Fruit fly (Drosophila melanogaster): ENCODE results near the gene CG31115.

The CG31115 gene

dm6 chr3R:25077280-25077820, 40.6 kb downstream of the CG31115 start:
- TF ChIP-seq Oaz (GFP tag; IDR thresholded peaks at IDR 0.05): no peak
- TF ChIP-seq CG30431 (GFP tag; optimal IDR thresholded peaks at IDR 0.05): no peak
- TF ChIP-seq tll (GFP tag; optimal IDR thresholded peaks at IDR 0.05): peak in 1 of 2 experiments; percentile 89
- TF ChIP-seq D (optimal IDR thresholded peaks at IDR 0.05): peak; percentile 16
- TF ChIP-seq D (GFP tag; optimal IDR thresholded peaks at IDR 0.05): no peak
- peak; percentile 8 for TF ChIP-seq sens (GFP tag)
- peak; percentile 85; the same call in 2 of the 3 replicates for TF ChIP-seq CG2199 (GFP tag; IDR thresholded peaks at IDR 0.05)
- no peak for TF ChIP-seq Sox100B (GFP tag; optimal IDR thresholded peaks at IDR 0.05)
- TF ChIP-seq CG1024 (GFP tag; IDR thresholded peaks at IDR 0.05): no peak
- TF ChIP-seq vvl (GFP tag; IDR thresholded peaks at IDR 0.05): no peak
- TF ChIP-seq ac (GFP tag; optimal IDR thresholded peaks at IDR 0.05): peak; percentile 8
- no peak for TF ChIP-seq CG9817 (tag; optimal IDR thresholded peaks at IDR 0.05)
- TF ChIP-seq chif (GFP tag; optimal IDR thresholded peaks at IDR 0.05): no peak
- TF ChIP-seq pum (GFP tag; optimal IDR thresholded peaks at IDR 0.05): no peak
- TF ChIP-seq Ada2b (GFP tag; IDR thresholded peaks at IDR 0.05): no peak
- TF ChIP-seq nerfin-1 (tag; optimal IDR thresholded peaks at IDR 0.05): no peak
- no peak for TF ChIP-seq kay (GFP tag; optimal IDR thresholded peaks at IDR 0.05)
- TF ChIP-seq zfh1 (GFP tag; IDR thresholded peaks at IDR 0.05): 0 out of 3 replicates have a peak, but pooled peaks have one; percentile 14
- TF ChIP-seq cad (GFP tag; optimal IDR thresholded peaks at IDR 0.05): peak; percentile 75
- TF ChIP-seq CG15601 (tag; optimal IDR thresholded peaks at IDR 0.05): no peak
- TF ChIP-seq hth (optimal IDR thresholded peaks at IDR 0.05): peak; percentile 50
- TF ChIP-seq zen (tag; optimal IDR thresholded peaks at IDR 0.05): peak; percentile 87
- TF ChIP-seq esg (GFP tag; conservative IDR thresholded peaks at IDR 0.05): no peak
- TF ChIP-seq wor (GFP tag; IDR thresholded peaks at IDR 0.05): no peak
- peak; percentile 23 for TF ChIP-seq kni (GFP tag; optimal IDR thresholded peaks at IDR 0.05)
- no peak for TF ChIP-seq gsb-n (tag; optimal IDR thresholded peaks at IDR 0.05)
- TF ChIP-seq Med (GFP tag): peak; percentile 64
- TF ChIP-seq CG5245 (GFP tag; optimal IDR thresholded peaks at IDR 0.05): peak; percentile 25
- no peak for TF ChIP-seq CG9876 (GFP tag; optimal IDR thresholded peaks at IDR 0.05)
- no peak for TF ChIP-seq toy (GFP tag; IDR thresholded peaks at IDR 0.05)

- TF ChIP-seq sens (GFP tag): peak; percentile 44
- TF ChIP-seq D19B (GFP tag; optimal IDR thresholded peaks at IDR 0.05): peak; percentile 3
- no peak for TF ChIP-seq CG6765 (GFP tag; optimal IDR thresholded peaks at IDR 0.05)
- TF ChIP-seq tll (GFP tag; optimal IDR thresholded peaks at IDR 0.05): no peak
- peak; percentile 94 for TF ChIP-seq gsb-n (tag; optimal IDR thresholded peaks at IDR 0.05)
- peak; percentile 43 for TF ChIP-seq cad (GFP tag; optimal IDR thresholded peaks at IDR 0.05)
Observed at dm6 chr3R:25078665-25079064, 41.9 kb downstream of the CG31115 start.

- TF ChIP-seq knrl (GFP tag; IDR thresholded peaks at IDR 0.05; ENCODE audit: partially characterized antibody) (no peak), Atf6 (GFP tag; IDR thresholded peaks at IDR 0.05) (no peak), Dp (GFP tag; optimal IDR thresholded peaks at IDR 0.05) (no peak), CG12299 (tag; optimal IDR thresholded peaks at IDR 0.05) (no peak), CG11695 (GFP tag; IDR thresholded peaks at IDR 0.05) (0 out of 3 replicates have a peak, but pooled peaks have one; percentile 11), tna (GFP tag; IDR thresholded peaks at IDR 0.05; ENCODE audit: partially characterized antibody) (no peak), hth (optimal IDR thresholded peaks at IDR 0.05) (no peak), CG4707 (GFP tag; optimal IDR thresholded peaks at IDR 0.05) (no peak), CG18764 (GFP tag; optimal IDR thresholded peaks at IDR 0.05) (no peak), CG10209 (GFP tag; optimal IDR thresholded peaks at IDR 0.05) (no peak), zfh1 (GFP tag; IDR thresholded peaks at IDR 0.05) (no peak), Myb (GFP tag; optimal IDR thresholded peaks at IDR 0.05) (no peak), Med (GFP tag) (peak; percentile 80), jing (GFP tag; optimal IDR thresholded peaks at IDR 0.05) (peak; percentile 85), bbx (GFP tag; IDR thresholded peaks at IDR 0.05; ENCODE audit: partially characterized antibody) (peak; percentile 41; the same call in 1 of the 2 replicates), twi (tag; optimal IDR thresholded peaks at IDR 0.05) (peak; percentile 47), fd3F (GFP tag; optimal IDR thresholded peaks at IDR 0.05) (no peak), Atf3 (GFP tag; optimal IDR thresholded peaks at IDR 0.05) (no peak), fd102C (GFP tag; optimal IDR thresholded peaks at IDR 0.05) (no peak), CG12155 (GFP tag; optimal IDR thresholded peaks at IDR 0.05) (no peak)
Observed at dm6 chr3R:25080446-25080845, 43.7 kb downstream of the CG31115 start.
